Worm (Caenorhabditis elegans) whole organism, L4/young adult: ENCODE data around the gene tin-9.2.

Experiments
- W03F9.2 ChIP-seq: fragments of 150-350 bp; optimal IDR thresholded peaks from 2 replicates; lab custom pipeline; 2014; ENCODE audit warnings: missing biosample characterization, missing genetic modification characterization
- dao-5 ChIP-seq: sonication (generic microtip); optimal IDR thresholded peaks from 2 replicates; lab custom pipeline; 2016; ENCODE audit warnings: missing genotype, missing genetic modification characterization, moderate library complexity, missing compliant biosample characterization
- him-1 ChIP-seq: sonication (generic microtip); optimal IDR thresholded peaks from 2 replicates; lab custom pipeline; 2016; ENCODE audit warnings: missing genotype, missing genetic modification reagents, missing genetic modification characterization, missing compliant biosample characterization

Gene tin-9.2

DNA sequence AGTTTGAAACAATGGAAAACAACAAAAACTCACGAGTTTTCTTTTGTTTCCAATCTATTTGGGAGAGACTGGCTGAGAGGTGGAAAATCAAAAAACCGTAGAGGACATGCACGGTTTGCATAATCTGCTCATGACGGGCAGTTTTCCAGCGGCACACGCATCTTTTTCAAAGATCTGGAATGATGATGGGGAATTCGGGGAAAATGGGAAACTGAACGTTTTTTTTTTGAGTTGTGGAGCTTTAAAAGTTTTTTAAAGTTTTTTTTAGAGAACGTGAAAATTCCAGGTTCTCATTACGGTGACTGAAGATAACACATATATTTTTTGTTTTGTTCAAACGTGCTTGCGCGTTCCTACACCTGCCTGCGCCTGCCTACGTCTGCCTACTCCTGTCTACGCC lies 22.2 kb upstream of the tin-9.2 start, which contains the start of gene C39E9.7:
C39E9.7 (minus strand) TSS at position 101 of the 400 bp plus-strand sequence.
- no peak for TF ChIP-seq him-1
- no peak for TF ChIP-seq dao-5 (tag; lab: Kevin White, UChicago)
- no peak for TF ChIP-seq W03F9.2

DNA sequence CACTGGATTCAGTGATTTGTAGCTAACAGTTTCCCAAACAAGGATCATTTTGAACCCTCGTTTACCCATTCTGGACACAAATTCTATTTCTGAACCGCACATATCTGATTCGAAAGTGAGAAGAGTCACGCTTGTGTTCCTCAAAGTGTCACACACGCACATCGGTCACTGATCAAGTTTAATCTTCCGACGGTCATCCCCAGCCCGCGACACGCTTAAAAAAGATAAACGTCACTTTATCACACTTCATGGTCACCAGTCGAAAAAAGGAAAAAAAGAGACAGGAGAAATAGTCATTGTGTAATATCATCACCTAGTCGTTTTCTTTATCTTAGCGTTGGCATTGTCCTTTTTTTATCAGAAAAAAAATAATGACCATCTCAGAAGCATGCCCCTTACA lies 21.1 kb upstream of the tin-9.2 start:
- TF ChIP-seq dao-5 (tag; lab: Kevin White, UChicago), result no peak

ce11 chrIV:13078342-13078741 lies 20.5 kb upstream of the tin-9.2 start:
- TF ChIP-seq dao-5 (tag; lab: Kevin White, UChicago) (no peak), him-1 (no peak), W03F9.2 (no peak)

ce11 chrIV:13079119-13079518 lies 19.7 kb upstream of the tin-9.2 start, which contains the start of gene C39E9.8:
Gene C39E9.8, plus strand, starts transcription at chrIV:13079446.
- TF ChIP-seq W03F9.2, result no peak
- no peak for TF ChIP-seq dao-5 (tag; lab: Kevin White, UChicago)
- no peak for TF ChIP-seq him-1

- TF ChIP-seq dao-5 (tag; lab: Kevin White, UChicago) (no peak), him-1 (no peak), W03F9.2 (no peak)
Measured at ce11 chrIV:13080185-13080584, 18.6 kb upstream of the tin-9.2 start.

DNA sequence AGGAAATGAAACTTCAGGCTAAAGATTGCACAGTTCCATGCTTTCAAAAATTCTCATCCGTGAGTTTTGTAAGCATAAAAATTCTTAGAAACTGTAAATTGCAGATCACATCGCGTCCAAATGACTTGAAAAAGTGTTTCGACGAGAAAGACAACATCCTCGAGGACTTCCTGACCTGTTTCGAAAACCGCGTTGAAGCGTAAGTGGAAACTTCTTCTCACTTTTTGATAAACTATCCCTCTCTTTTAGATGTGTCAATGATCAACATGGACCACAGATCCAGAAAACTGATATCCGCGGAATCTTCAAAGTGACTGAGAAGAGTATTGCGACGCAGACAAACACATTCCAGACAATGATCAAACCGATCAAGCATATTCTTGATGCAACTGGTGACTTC lies 17.9 kb upstream of the tin-9.2 start:
- TF ChIP-seq him-1, result no peak
- no peak for TF ChIP-seq W03F9.2
- no peak for TF ChIP-seq dao-5 (tag; lab: Kevin White, UChicago)

- TF ChIP-seq dao-5 (tag; lab: Kevin White, UChicago), result no peak
- no peak for TF ChIP-seq him-1
- no peak for TF ChIP-seq W03F9.2
Measured at ce11 chrIV:13082106-13082505, 16.7 kb upstream of the tin-9.2 start.

DNA sequence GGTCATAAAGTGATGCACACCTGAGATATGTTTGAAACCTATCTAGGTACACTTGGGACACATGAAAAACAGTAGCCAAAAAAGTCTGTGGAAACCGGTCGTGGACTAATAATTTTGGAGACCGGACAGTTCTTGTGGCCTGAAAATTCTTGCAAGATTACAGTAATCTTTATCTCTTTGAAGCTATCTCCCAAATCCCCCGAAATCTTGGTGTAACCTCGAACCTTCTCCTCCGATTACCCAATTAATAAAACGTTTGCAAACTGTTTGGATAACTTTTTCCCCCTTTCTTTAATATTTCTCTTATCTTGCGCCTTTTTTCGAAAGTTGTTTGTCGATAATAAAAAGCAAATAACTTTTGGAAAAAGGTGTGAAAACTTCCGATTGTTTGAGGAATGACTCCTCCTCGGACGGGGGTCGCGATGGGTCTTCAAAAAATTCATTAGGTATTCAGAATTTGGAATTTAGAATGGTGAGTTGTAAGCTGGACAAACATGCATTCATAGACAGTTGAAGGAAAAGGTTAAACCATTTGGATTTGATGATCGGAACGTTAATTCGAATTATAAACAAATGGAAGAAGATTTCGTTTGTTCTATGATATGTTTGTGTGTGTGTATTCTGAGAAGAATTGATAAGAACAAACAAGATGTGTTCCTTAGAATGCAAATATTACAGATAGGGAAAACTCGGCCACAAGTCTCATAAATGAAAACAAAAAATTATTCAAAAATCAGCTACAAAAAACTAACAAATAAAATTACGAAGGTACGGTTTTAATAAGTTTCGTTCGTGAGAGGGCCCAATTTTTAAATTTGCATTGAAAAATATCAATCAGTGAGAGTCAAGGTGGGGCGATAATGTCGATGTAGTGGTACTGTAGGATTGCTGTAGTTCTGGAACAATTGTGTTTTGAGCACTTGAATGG lies 15.7 kb upstream of the tin-9.2 start:
- TF ChIP-seq him-1 (no peak), W03F9.2 (no peak), dao-5 (tag; lab: Kevin White, UChicago) (no peak)

- TF ChIP-seq dao-5 (tag; lab: Kevin White, UChicago), result no peak
- no peak for TF ChIP-seq W03F9.2
- no peak for TF ChIP-seq him-1
Measured at ce11 chrIV:13085675-13086074, 13.1 kb upstream of the tin-9.2 start.

DNA sequence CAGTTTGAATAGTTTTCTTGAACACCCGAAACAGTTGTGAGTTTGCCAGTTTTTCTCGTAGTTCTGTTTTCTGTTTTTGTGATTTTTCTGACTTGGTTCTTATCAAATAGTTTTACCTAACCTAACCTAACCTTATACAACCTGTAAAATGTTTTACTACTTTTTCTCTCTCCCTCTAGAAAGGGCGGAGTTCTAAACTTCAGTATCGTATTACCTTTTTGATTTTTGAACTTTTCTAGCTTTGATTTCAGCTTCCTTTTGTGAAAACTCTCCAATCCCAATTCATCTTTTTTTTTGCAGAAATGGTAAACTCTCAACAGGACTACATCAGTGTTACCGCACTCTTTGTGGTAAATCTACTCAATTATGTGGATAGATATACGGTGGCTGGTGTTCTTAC lies 12.1 kb upstream of the tin-9.2 start, which contains the start of gene spin-2:
spin-2 (plus strand) TSS at position 301 of the 400 bp plus-strand sequence.
- TF ChIP-seq dao-5 (tag; lab: Kevin White, UChicago) (no peak), him-1 (no peak), W03F9.2 (no peak)

- no peak for TF ChIP-seq dao-5 (tag; lab: Kevin White, UChicago)
- no peak for TF ChIP-seq him-1
- no peak for TF ChIP-seq W03F9.2
Measured at ce11 chrIV:13089671-13090242, 9.0 kb upstream of the tin-9.2 start.

- TF ChIP-seq dao-5 (tag; lab: Kevin White, UChicago), result no peak
- TF ChIP-seq W03F9.2, result no peak
- no peak for TF ChIP-seq him-1
Measured at ce11 chrIV:13090967-13091366, 7.8 kb upstream of the tin-9.2 start, which contains the start of gene col-132. Gene col-132, minus strand, starts transcription at chrIV:13091067.

- no peak for TF ChIP-seq dao-5 (tag; lab: Kevin White, UChicago)
- no peak for TF ChIP-seq W03F9.2
- no peak for TF ChIP-seq him-1
Measured at ce11 chrIV:13093677-13094076, 5.1 kb upstream of the tin-9.2 start, which contains the start of the genes prcc-1 and C39E9.12. Gene prcc-1, minus strand, starts transcription at chrIV:13093795. Gene C39E9.12, plus strand, starts transcription at chrIV:13094007.

- TF ChIP-seq him-1 (no peak), dao-5 (tag; lab: Kevin White, UChicago) (no peak), W03F9.2 (no peak)
Measured at ce11 chrIV:13095462-13095861, 3.3 kb upstream of the tin-9.2 start, which contains the start of gene rfc-3. Gene rfc-3, plus strand, starts transcription at chrIV:13095762.

- TF ChIP-seq W03F9.2, result no peak
Measured at ce11 chrIV:13096778-13097177, 2.0 kb upstream of the tin-9.2 start.
